Fruit fly (Drosophila melanogaster) Kc167 (cell line): ENCODE measurements around the gene Lcp65Ab1.
"Not testable (repeated sequence)": the region's sequence is repeated elsewhere in the genome, so short reads cannot be mapped to it uniquely, and the experiment has no call there.

Experiments used
- Myc ChIP-seq: fragments of >200 bp; optimal IDR thresholded peaks from 2 replicates; lab custom pipeline; 2017; ENCODE audit warnings: missing external identifiers
- Sin3A ChIP-seq: fragments of >200 bp; optimal IDR thresholded peaks from 2 replicates; lab custom pipeline; 2018; ENCODE audit warnings: missing external identifiers
- h ChIP-seq: fragments of >200 bp; optimal IDR thresholded peaks from 3 replicates; lab custom pipeline; 2018; ENCODE audit warnings: missing external identifiers
- insv ChIP-seq: fragments of >200 bp; optimal IDR thresholded peaks from 3 replicates; lab custom pipeline; 2018; ENCODE audit warnings: missing external identifiers
- psq ChIP-seq: fragments of >200 bp; optimal IDR thresholded peaks from 2 replicates; lab custom pipeline; 2017; ENCODE audit warnings: missing external identifiers

DNA sequence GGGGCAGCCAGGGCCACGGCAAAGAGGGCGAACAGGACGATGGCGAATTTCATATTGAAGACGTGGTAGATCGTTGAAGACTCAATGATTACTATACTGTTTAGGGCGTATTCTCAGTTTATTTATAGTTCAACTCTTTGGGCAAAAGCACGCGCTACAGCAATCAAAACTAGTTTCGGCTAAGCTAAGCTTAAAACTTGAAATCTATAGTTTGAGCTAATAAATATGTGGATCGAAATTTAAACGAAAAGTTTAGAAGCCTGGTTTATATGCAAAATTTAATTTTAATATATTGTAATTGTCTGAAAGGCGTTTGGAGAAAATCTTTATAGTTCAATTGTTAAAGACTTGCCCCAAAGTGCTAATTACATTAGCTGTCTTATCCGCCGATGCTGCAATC lies 1.5 kb upstream of the Lcp65Ab1 start, which contains the start of gene Cpr65Ax1:
- TF ChIP-seq Myc; h (lab: Kevin White, UChicago); Sin3A; psq (lab: Kevin White, UChicago); insv (lab: Kevin White, UChicago): not testable (repeated sequence)
